Worm (Caenorhabditis elegans): Measurements from ENCODE around the gene F13H10.1.

DNA sequence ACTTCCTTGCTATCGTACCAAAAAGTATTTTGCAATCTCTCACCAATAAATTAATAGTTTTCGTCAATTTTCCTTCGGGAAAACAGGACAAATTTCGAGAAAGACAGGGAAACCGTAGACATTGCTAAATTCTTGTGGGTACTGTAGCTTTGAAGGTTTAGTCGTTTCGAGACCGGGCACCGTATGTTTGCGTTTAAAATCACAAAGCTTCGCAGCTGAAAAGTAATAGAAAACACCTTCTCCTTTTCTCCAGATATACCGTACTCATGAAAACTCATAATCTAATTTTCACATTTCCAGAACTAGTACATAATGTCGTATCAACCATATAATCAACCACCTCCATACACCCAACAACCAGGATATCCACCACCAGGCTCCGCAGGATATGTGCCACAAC lies 4.6 kb downstream of the F13H10.1 start, which contains the start of gene F13H10.6:
- TF ChIP-seq unc-86 (tag; optimal IDR thresholded peaks at IDR 0.05) (no peak), unc-62 (GFP tag; optimal IDR thresholded peaks at IDR 0.05) (no peak), fkh-10 (GFP tag; optimal IDR thresholded peaks at IDR 0.05) (no peak), ztf-11 (tag; optimal IDR thresholded peaks at IDR 0.05) (no peak), lin-39 (tag; optimal IDR thresholded peaks at IDR 0.05) (no peak), F16B12.6 (tag; optimal IDR thresholded peaks at IDR 0.05) (no peak), ama-1 (optimal IDR thresholded peaks at IDR 0.05) (no peak), nhr-90 (tag; optimal IDR thresholded peaks at IDR 0.05; ENCODE audit: poor library complexity) (no peak), nhr-19 (GFP tag; conservative IDR thresholded peaks at IDR 0.05) (no peak), nhr-85 (tag) (no peak), unc-98 (GFP tag; IDR thresholded peaks at IDR 0.05) (no peak), lin-15B (tag; optimal IDR thresholded peaks at IDR 0.05) (no peak), lin-13 (GFP tag; optimal IDR thresholded peaks at IDR 0.05) (no peak)
